Worm (Caenorhabditis elegans): ENCODE results near the gene cup-15.

DNA sequence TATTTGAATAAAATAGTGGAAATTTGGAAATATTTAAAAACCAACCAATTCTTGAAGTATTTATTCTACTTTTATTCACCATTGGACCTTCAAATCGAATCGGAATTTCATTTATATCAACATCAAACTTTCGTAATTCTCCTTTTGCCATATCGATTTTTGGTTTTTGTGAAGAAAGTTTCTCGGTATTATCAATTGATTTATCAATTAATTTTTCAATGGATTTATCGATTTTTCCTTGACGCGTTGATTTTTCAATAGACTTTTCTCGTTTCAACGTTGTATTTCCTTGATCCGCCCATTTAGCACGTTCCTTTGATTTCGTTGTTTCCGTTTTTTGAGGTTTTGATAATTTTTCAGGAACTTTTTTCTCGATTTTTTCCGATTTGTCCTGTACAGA lies 16.6 kb downstream of the cup-15 start:
- TF ChIP-seq him-1 (tag; optimal IDR thresholded peaks at IDR 0.05) (no peak), W03F9.2 (tag; optimal IDR thresholded peaks at IDR 0.05) (no peak)

Measured in whole organism, L4/young adult.